Worm (Caenorhabditis elegans) whole organism, L4/young adult: ENCODE results near the gene slc-25A10.

ENCODE experiments used
- W03F9.2 ChIP-seq: fragments of 150-350 bp; optimal IDR thresholded peaks from 2 replicates; lab custom pipeline; 2014; ENCODE audit warnings: missing biosample characterization, missing genetic modification characterization
- dao-5 ChIP-seq: sonication (generic microtip); optimal IDR thresholded peaks from 2 replicates; lab custom pipeline; 2016; ENCODE audit warnings: missing genotype, missing genetic modification characterization, moderate library complexity, missing compliant biosample characterization
- him-1 ChIP-seq: sonication (generic microtip); optimal IDR thresholded peaks from 2 replicates; lab custom pipeline; 2016; ENCODE audit warnings: missing genotype, missing genetic modification reagents, missing genetic modification characterization, missing compliant biosample characterization

DNA sequence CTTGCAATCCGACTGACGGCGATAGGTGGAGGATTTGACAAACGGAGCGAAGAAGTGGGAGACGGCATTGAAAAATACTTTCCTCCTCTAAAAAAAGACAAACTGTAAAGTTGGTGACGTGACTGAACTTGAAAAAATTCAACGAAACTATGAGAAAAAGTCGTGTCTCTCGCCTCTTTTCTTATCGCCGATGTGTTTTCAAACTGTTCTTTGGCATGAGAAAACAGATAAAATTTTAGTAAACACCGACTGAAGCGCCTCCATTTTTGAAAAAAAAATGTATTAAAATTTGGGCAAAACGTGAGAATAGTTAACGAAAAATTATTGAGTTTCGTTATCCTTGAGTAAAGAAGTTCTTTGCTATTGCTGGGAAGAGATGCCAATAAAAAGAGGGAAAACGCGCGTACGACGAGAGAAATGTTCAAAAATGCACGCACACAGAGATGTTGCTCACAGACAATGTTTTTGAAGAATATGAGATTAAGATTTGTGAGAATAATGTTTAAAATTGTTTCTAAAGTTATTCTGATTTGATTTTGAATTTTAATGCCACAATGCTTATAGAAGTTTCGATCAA lies 3.4 kb upstream of the slc-25A10 start:
- TF ChIP-seq dao-5 (tag; lab: Kevin White, UChicago) = no peak
- TF ChIP-seq him-1 (tag; lab: Kevin White, UChicago) = no peak
- no peak for TF ChIP-seq W03F9.2
